Worm (Caenorhabditis elegans) whole organism, late embryonic: ENCODE data around the gene Y37H2C.4.

Experiments
- K02D7.2 ChIP-seq: sonication (generic microtip); optimal IDR thresholded peaks from 2 replicates; lab custom pipeline; 2017; ENCODE audit warnings: mild to moderate bottlenecking, missing genetic modification characterization, missing compliant biosample characterization
- K09A11.1 ChIP-seq: sonication (generic microtip); optimal IDR thresholded peaks from 2 replicates; lab custom pipeline; 2017; ENCODE audit warnings: antibody characterized with exemption, mild to moderate bottlenecking, missing genetic modification characterization, missing compliant biosample characterization; ENCODE audit not compliant: insufficient read depth
- T23F11.4 ChIP-seq: fragments of 200-800 bp; sonication (Bioruptor generic); optimal IDR thresholded peaks from 2 replicates; lab custom pipeline; 2018; ENCODE audit warnings: mild to moderate bottlenecking, missing genetic modification characterization, missing compliant biosample characterization
- Y22D7AL.16 ChIP-seq: sonication (generic microtip); optimal IDR thresholded peaks from 2 replicates; lab custom pipeline; 2016; ENCODE audit warnings: missing genetic modification characterization, missing compliant biosample characterization
- ahr-1 ChIP-seq: sonication (generic microtip); optimal IDR thresholded peaks from 2 replicates; lab custom pipeline; 2016; ENCODE audit warnings: missing genetic modification characterization, missing compliant biosample characterization
- ceh-18 ChIP-seq: sonication (generic microtip); optimal IDR thresholded peaks from 2 replicates; lab custom pipeline; 2016; ENCODE audit warnings: missing genetic modification characterization, missing compliant biosample characterization
- ceh-19 ChIP-seq: fragments of 200-800 bp; sonication (Bioruptor generic); optimal IDR thresholded peaks from 2 replicates; lab custom pipeline; 2018; ENCODE audit warnings: mild to moderate bottlenecking, missing genetic modification characterization, missing compliant biosample characterization
- ceh-22 ChIP-seq: sonication (generic microtip); optimal IDR thresholded peaks from 2 replicates; lab custom pipeline; 2017; ENCODE audit warnings: missing biosample characterization, missing genetic modification characterization
- ceh-24 ChIP-seq: sonication (generic microtip); optimal IDR thresholded peaks from 2 replicates; lab custom pipeline; 2016; ENCODE audit warnings: mild to moderate bottlenecking, missing genetic modification characterization, missing compliant biosample characterization
- ceh-34 ChIP-seq: sonication (generic microtip); optimal IDR thresholded peaks from 2 replicates; lab custom pipeline; 2016; ENCODE audit warnings: mild to moderate bottlenecking, missing genetic modification characterization, missing compliant biosample characterization
- ceh-48 ChIP-seq: sonication (generic microtip); optimal IDR thresholded peaks from 2 replicates; lab custom pipeline; 2016; ENCODE audit warnings: missing genetic modification characterization, inconsistent platforms, missing compliant biosample characterization
- ceh-6 ChIP-seq: fragments of 200-800 bp; sonication (Bioruptor generic); optimal IDR thresholded peaks from 2 replicates; lab custom pipeline; 2018; ENCODE audit warnings: mild to moderate bottlenecking, missing genetic modification characterization, missing compliant biosample characterization
- dmd-4 ChIP-seq: sonication (generic microtip); optimal IDR thresholded peaks from 2 replicates; lab custom pipeline; 2016; ENCODE audit warnings: borderline replicate concordance, missing genetic modification characterization, missing compliant biosample characterization
- dve-1 ChIP-seq: sonication (generic microtip); optimal IDR thresholded peaks from 2 replicates; lab custom pipeline; 2017; ENCODE audit warnings: antibody characterized with exemption, mild to moderate bottlenecking, missing genetic modification characterization, missing compliant biosample characterization
- elt-4 ChIP-seq: sonication (generic microtip); optimal IDR thresholded peaks from 2 replicates; lab custom pipeline; 2016; ENCODE audit warnings: missing genetic modification characterization, missing compliant biosample characterization
- eyg-1 ChIP-seq: sonication (generic microtip); optimal IDR thresholded peaks from 2 replicates; lab custom pipeline; 2016; ENCODE audit warnings: missing genotype, missing genetic modification characterization, missing compliant biosample characterization
- fax-1 ChIP-seq: sonication (generic microtip); optimal IDR thresholded peaks from 2 replicates; lab custom pipeline; 2016; ENCODE audit warnings: missing genotype, missing genetic modification characterization, missing compliant biosample characterization
- fkh-6 ChIP-seq: sonication (generic microtip); optimal IDR thresholded peaks from 2 replicates; lab custom pipeline; 2016; ENCODE audit warnings: missing genetic modification characterization, missing compliant biosample characterization
- gmeb-2 ChIP-seq: sonication (generic microtip); optimal IDR thresholded peaks from 2 replicates; lab custom pipeline; 2016; ENCODE audit warnings: missing genetic modification characterization, inconsistent platforms, missing compliant biosample characterization
- hlh-13 ChIP-seq: fragments of 200-800 bp; sonication (Bioruptor generic); optimal IDR thresholded peaks from 2 replicates; lab custom pipeline; 2018; ENCODE audit warnings: mild to moderate bottlenecking, missing genetic modification characterization, missing compliant biosample characterization
- hlh-30 ChIP-seq: sonication (generic microtip); optimal IDR thresholded peaks from 2 replicates; lab custom pipeline; 2017; ENCODE audit warnings: antibody characterized with exemption, missing genetic modification characterization, missing compliant biosample characterization; ENCODE audit not compliant: insufficient read depth
- lim-6 ChIP-seq: sonication (generic microtip); optimal IDR thresholded peaks from 2 replicates; lab custom pipeline; 2016; ENCODE audit warnings: missing genetic modification characterization, missing compliant biosample characterization
- lin-11 ChIP-seq: fragments of 200-800 bp; sonication (Bioruptor generic); optimal IDR thresholded peaks from 2 replicates; lab custom pipeline; 2018; ENCODE audit warnings: mild to moderate bottlenecking, missing genetic modification characterization, missing compliant biosample characterization
- nhr-232 ChIP-seq: sonication (generic microtip); optimal IDR thresholded peaks from 2 replicates; lab custom pipeline; 2016; ENCODE audit warnings: missing genetic modification characterization, missing compliant biosample characterization
- odd-2 ChIP-seq: sonication (generic microtip); optimal IDR thresholded peaks from 2 replicates; lab custom pipeline; 2017; ENCODE audit warnings: antibody characterized with exemption, mild to moderate bottlenecking, missing genetic modification characterization, missing compliant biosample characterization
- pax-1 ChIP-seq: fragments of 150-350 bp; optimal IDR thresholded peaks from 2 replicates; lab custom pipeline; 2014; ENCODE audit warnings: missing biosample characterization, missing genetic modification characterization
- pha-4 ChIP-seq: fragments of 150-350 bp; optimal IDR thresholded peaks from 2 replicates; lab custom pipeline; 2018; ENCODE audit warnings: missing biosample characterization, missing genetic modification reagents, missing genetic modification characterization
- pqm-1 ChIP-seq: sonication (generic microtip); optimal IDR thresholded peaks from 2 replicates; lab custom pipeline; 2016; ENCODE audit warnings: missing genetic modification characterization, missing compliant biosample characterization
- ref-2 ChIP-seq: sonication (generic microtip); optimal IDR thresholded peaks from 2 replicates; lab custom pipeline; 2016; ENCODE audit warnings: missing genetic modification characterization, missing compliant biosample characterization
- sdc-2 ChIP-seq: sonication (generic microtip); optimal IDR thresholded peaks from 2 replicates; lab custom pipeline; 2016; ENCODE audit warnings: missing genotype, missing genetic modification characterization, missing compliant biosample characterization
- tbx-2 ChIP-seq: sonication (generic microtip); optimal IDR thresholded peaks from 2 replicates; lab custom pipeline; 2016; ENCODE audit warnings: missing genetic modification characterization, missing compliant biosample characterization
- tbx-7 ChIP-seq: sonication (generic microtip); optimal IDR thresholded peaks from 2 replicates; lab custom pipeline; 2016; ENCODE audit warnings: missing genotype, missing genetic modification characterization, missing compliant biosample characterization
- ttx-3 ChIP-seq: sonication (generic microtip); optimal IDR thresholded peaks from 2 replicates; lab custom pipeline; 2016; ENCODE audit warnings: missing genetic modification reagents, missing genetic modification characterization, missing compliant biosample characterization
- unc-3 ChIP-seq, 2 experiments: fragments of 200-800 bp in 1 of 2; sonication (Bioruptor generic) in 1 of 2; sonication (generic microtip) in 1 of 2; conservative IDR thresholded peaks in 1 of 2; optimal IDR thresholded peaks in 1 of 2; 2 replicates each; pipeline versions ENCODE4 v1.3.6 to Lab custom; 2016 to 2022; ENCODE audit warnings: missing compliant biosample characterization in 2 of 2, missing genetic modification characterization in 2 of 2, missing genetic modification reagents in 1 of 2
- unc-55 ChIP-seq: sonication (generic microtip); optimal IDR thresholded peaks from 2 replicates; lab custom pipeline; 2017; ENCODE audit warnings: missing biosample characterization, missing genetic modification reagents, missing genetic modification characterization
- unc-86 ChIP-seq: sonication (generic microtip); optimal IDR thresholded peaks from 2 replicates; lab custom pipeline; 2016; ENCODE audit warnings: missing genetic modification characterization, missing compliant biosample characterization
- zip-5 ChIP-seq: sonication (generic microtip); optimal IDR thresholded peaks from 2 replicates; lab custom pipeline; 2016; ENCODE audit warnings: missing genetic modification characterization, missing compliant biosample characterization
- ztf-16 ChIP-seq: sonication (generic microtip); optimal IDR thresholded peaks from 2 replicates; lab custom pipeline; 2017; ENCODE audit warnings: missing genetic modification characterization, missing compliant biosample characterization

The Y37H2C.4 gene

ce11 chrV:18254483-18254882 is 16.0 kb upstream of the Y37H2C.4 start, which contains the start of gene R10E8.5:
TSS of gene R10E8.5 (plus strand) at chrV:18254783.
- no peak for TF ChIP-seq ttx-3 (tag; lab: Kevin White, UChicago)
- TF ChIP-seq ceh-34 = no peak
- TF ChIP-seq odd-2 (tag; lab: Kevin White, UChicago) = no peak
- no peak for TF ChIP-seq Y22D7AL.16 (tag; lab: Kevin White, UChicago)
- TF ChIP-seq dmd-4 (tag; lab: Kevin White, UChicago) = no peak
- TF ChIP-seq unc-55 = no peak
- TF ChIP-seq K02D7.2 (tag; lab: Kevin White, UChicago) = no peak
- no peak for TF ChIP-seq sdc-2
- TF ChIP-seq eyg-1 = no peak
- no peak for TF ChIP-seq K09A11.1
- no peak for TF ChIP-seq ceh-48 (tag; lab: Kevin White, UChicago)
- TF ChIP-seq gmeb-2 (tag; lab: Kevin White, UChicago) = no peak

DNA sequence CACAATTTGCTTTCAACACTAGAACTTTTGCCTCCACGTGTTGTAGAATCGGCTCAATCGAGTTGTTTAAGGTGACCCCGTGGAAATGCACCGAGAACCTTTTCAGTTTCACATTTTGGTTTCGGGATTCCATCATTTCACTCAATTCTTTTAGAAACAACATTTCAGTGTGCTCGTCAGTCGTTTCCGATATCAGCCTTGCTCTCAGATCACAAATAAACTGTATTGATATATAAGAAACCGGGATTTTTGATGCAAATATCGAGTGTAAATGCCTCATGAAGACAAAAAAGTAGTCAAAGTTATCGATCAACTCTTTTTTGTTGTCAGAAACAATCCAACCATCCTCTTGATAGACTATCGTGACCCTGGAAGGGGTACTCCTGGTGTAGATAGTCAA is 5.0 kb upstream of the Y37H2C.4 start:
- no peak for TF ChIP-seq eyg-1
- TF ChIP-seq tbx-7 (tag; lab: Kevin White, UChicago) = no peak
- no peak for TF ChIP-seq nhr-232 (tag; lab: Kevin White, UChicago)
- no peak for TF ChIP-seq tbx-2
- no peak for TF ChIP-seq hlh-30 (tag; lab: Kevin White, UChicago)
- no peak for TF ChIP-seq fkh-6 (tag; lab: Kevin White, UChicago)
- no peak for TF ChIP-seq ceh-48 (tag; lab: Kevin White, UChicago)
- no peak for TF ChIP-seq pax-1
- no peak for TF ChIP-seq ahr-1 (tag; lab: Kevin White, UChicago)
- no peak for TF ChIP-seq ceh-19 (GFP tag; lab: Kevin White, UChicago)
- no peak for TF ChIP-seq fax-1 (tag; lab: Kevin White, UChicago)
- TF ChIP-seq lim-6 = no peak
- TF ChIP-seq elt-4 (tag; lab: Kevin White, UChicago) = no peak
- no peak for TF ChIP-seq pha-4 (tag; lab: Kevin White, UChicago)
- TF ChIP-seq K02D7.2 (tag; lab: Kevin White, UChicago) = no peak

DNA sequence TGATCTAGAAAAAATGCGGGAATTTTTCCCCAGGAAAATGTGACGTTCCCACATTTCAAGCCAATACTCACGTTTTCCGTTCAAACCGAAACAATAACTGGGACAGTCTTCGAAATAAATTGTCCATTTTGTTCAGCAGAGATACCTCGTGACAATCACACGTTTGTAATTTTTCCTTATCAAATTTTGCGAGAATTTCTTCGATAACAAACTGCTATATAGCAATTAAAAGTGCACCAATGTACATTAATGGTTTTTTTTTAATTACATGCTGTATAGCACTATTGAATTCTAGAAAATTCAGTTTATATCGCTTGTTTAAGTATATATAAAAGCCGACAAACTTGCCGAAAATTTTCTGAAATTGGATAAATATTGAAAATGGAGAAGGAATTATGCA is 4.3 kb upstream of the Y37H2C.4 start, which contains the start of gene R10E8.6:
R10E8.6 (minus strand) TSS at position 154 of the 400 bp plus-strand sequence.
- TF ChIP-seq ztf-16 (tag; lab: Kevin White, UChicago) (no peak), lim-6 (no peak), unc-55 (no peak)

- TF ChIP-seq unc-55 (no peak), ceh-34 (no peak), lin-11 (no peak), T23F11.4 (GFP tag; lab: Kevin White, UChicago) (no peak), dve-1 (no peak), ceh-18 (tag; lab: Kevin White, UChicago) (no peak), ref-2 (no peak), hlh-30 (tag; lab: Kevin White, UChicago) (no peak), K02D7.2 (tag; lab: Kevin White, UChicago) (no peak), ceh-19 (GFP tag; lab: Kevin White, UChicago) (no peak), pqm-1 (tag; lab: Kevin White, UChicago) (no peak), zip-5 (no peak), ceh-24 (tag; lab: Kevin White, UChicago) (no peak), hlh-13 (no peak), lim-6 (no peak), unc-86 (tag; lab: Kevin White, UChicago) (no peak)
These were observed 1.8 kb upstream of the Y37H2C.4 start, which contains the start of gene fbxa-213 for ce11 chrV:18268744-18269143. TSS of gene fbxa-213 (minus strand) at chrV:18268844.

DNA sequence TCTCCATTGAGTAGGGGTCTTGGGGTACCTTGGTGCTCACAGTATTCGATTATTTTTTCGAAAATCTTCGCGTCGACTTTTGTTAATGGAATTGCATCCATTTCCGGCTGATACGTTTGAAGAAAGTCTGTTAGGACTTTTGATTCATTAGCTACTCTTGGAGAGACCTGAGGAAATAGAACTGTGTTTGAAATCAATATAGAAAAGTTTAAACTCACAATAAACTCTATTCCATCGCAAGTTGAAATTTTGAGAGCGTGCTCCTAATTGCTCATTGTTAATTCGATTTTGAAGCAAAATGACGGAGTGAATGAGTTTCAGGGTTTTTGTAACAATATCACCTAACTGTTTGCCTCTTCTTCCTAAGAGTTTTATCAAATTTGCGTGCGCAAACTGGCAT is 618 bp upstream of the Y37H2C.4 start, which contains the start of gene skr-6:
skr-6 (minus strand) TSS at position 101 of the 400 bp plus-strand sequence.
- TF ChIP-seq unc-3 (GFP tag; conservative IDR thresholded peaks at IDR 0.05; lab: Robert Waterston, UW) (no peak), unc-3 (tag; optimal IDR thresholded peaks at IDR 0.05; lab: Kevin White, UChicago) (no peak), ceh-6 (GFP tag; lab: Kevin White, UChicago) (no peak), ceh-22 (tag; lab: Kevin White, UChicago) (no peak)
